Worm (Caenorhabditis elegans): ENCODE measurements around the gene cyc-2.2.

Gene cyc-2.2

ce11 chrV:12629743-12630142, 17.7 kb upstream of the cyc-2.2 start, which contains the start of gene F56H9.6:
F56H9.6 (minus strand) TSS chrV:12629843.
- TF ChIP-seq unc-62 (GFP tag; optimal IDR thresholded peaks at IDR 0.05) = no peak

- no peak for TF ChIP-seq unc-62 (GFP tag; optimal IDR thresholded peaks at IDR 0.05)
These were observed 12.4 kb upstream of the cyc-2.2 start, which contains the start of gene F56H9.9 for ce11 chrV:12624371-12624770. F56H9.9 (minus strand) TSS chrV:12624471.

ce11 chrV:12611029-12611428, 989 bp downstream of the cyc-2.2 start, which contains the start of gene cubn-1:
cubn-1 (plus strand) TSS chrV:12611329.
- TF ChIP-seq unc-62 (GFP tag; optimal IDR thresholded peaks at IDR 0.05) = no peak

- TF ChIP-seq unc-62 (GFP tag; optimal IDR thresholded peaks at IDR 0.05) = no peak
These were observed 2.5 kb downstream of the cyc-2.2 start, which contains the start of gene ZC116.1 for ce11 chrV:12609526-12609925. ZC116.1 (plus strand) TSS chrV:12609826.

ce11 chrV:12608857-12609256, 3.2 kb downstream of the cyc-2.2 start, which contains the start of gene ZC116.5:
ZC116.5 (minus strand) TSS chrV:12608957.
- no peak for TF ChIP-seq unc-62 (GFP tag; optimal IDR thresholded peaks at IDR 0.05)

ce11 chrV:12607113-12607512, 4.9 kb downstream of the cyc-2.2 start, which contains the start of gene erg-28:
erg-28 (plus strand) TSS chrV:12607413.
- TF ChIP-seq unc-62 (GFP tag; optimal IDR thresholded peaks at IDR 0.05) = no peak

- TF ChIP-seq unc-62 (GFP tag; optimal IDR thresholded peaks at IDR 0.05) = no peak
These were observed 10.2 kb downstream of the cyc-2.2 start for ce11 chrV:12601835-12602234.

- no peak for TF ChIP-seq unc-62 (GFP tag; optimal IDR thresholded peaks at IDR 0.05)
These were observed 12.3 kb downstream of the cyc-2.2 start, which contains the start of gene C14C10.5 for ce11 chrV:12599510-12600242. C14C10.5 (plus strand) TSS chrV:12600192.

ce11 chrV:12599110-12599509, 12.9 kb downstream of the cyc-2.2 start, which contains the start of the genes C14C10.10 and ril-2:
C14C10.10 (minus strand) TSS chrV:12599128.
ril-2 (minus strand) TSS chrV:12599157.
- TF ChIP-seq unc-62 (GFP tag; optimal IDR thresholded peaks at IDR 0.05) = no peak

ce11 chrV:12596795-12597194, 15.2 kb downstream of the cyc-2.2 start:
- no peak for TF ChIP-seq unc-62 (GFP tag; optimal IDR thresholded peaks at IDR 0.05)

- no peak for TF ChIP-seq unc-62 (GFP tag; optimal IDR thresholded peaks at IDR 0.05)
These were observed 15.8 kb downstream of the cyc-2.2 start, which contains the start of gene mma-1 for ce11 chrV:12596196-12596595. mma-1 (minus strand) TSS chrV:12596296.

ce11 chrV:12592379-12592778, 19.6 kb downstream of the cyc-2.2 start, which contains the start of gene C14C10.2:
C14C10.2 (minus strand) TSS chrV:12592479.
- TF ChIP-seq unc-62 (GFP tag; optimal IDR thresholded peaks at IDR 0.05) = no peak

ce11 chrV:12590601-12591000, 21.4 kb downstream of the cyc-2.2 start, which contains the start of gene ttr-43:
ttr-43 (minus strand) TSS chrV:12590701.
- no peak for TF ChIP-seq unc-62 (GFP tag; optimal IDR thresholded peaks at IDR 0.05)

- TF ChIP-seq unc-62 (GFP tag; optimal IDR thresholded peaks at IDR 0.05) = no peak
These were observed 24.0 kb downstream of the cyc-2.2 start, which contains the start of gene C14C10.1 for ce11 chrV:12588030-12588429. C14C10.1 (plus strand) TSS chrV:12588330.

ce11 chrV:12586793-12587192, 25.2 kb downstream of the cyc-2.2 start:
- TF ChIP-seq unc-62 (GFP tag; optimal IDR thresholded peaks at IDR 0.05) = no peak

- no peak for TF ChIP-seq unc-62 (GFP tag; optimal IDR thresholded peaks at IDR 0.05)
These were observed 27.2 kb downstream of the cyc-2.2 start for ce11 chrV:12584771-12585170.

- no peak for TF ChIP-seq unc-62 (GFP tag; optimal IDR thresholded peaks at IDR 0.05)
These were observed 28.6 kb downstream of the cyc-2.2 start for ce11 chrV:12583421-12583820.
